Fruit fly (Drosophila melanogaster): Measurements from ENCODE around the gene brwl.

Gene brwl

DNA sequence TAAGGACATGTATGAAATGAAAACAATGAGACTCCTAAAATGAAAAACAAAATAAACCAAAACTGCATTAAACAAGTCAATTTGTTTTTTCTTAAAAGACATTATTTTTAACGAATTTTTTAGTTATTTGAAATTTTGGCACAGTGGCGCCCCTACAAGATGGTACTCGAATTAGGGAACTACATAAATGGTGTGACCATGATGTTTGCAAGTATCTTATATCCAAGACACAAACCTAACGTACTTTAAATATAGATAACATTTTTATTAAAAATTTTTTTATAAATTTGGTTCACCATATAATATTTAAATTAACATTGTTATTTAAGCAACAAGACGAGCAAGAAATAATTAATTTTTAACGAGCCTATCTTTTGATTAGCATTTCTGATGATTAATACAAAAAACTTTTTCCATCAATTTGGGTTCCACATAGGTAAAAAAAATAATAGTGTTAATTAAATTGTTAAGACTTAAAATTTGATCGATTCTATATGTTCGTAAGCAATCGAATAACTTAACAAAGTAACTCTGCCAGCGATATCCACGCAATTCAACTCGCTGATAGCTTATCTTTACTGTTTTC lies 28.6 kb upstream of the brwl start, which contains the start of gene CG17855 (continued):
- peak; percentile 42 for TF ChIP-seq CG17829 (tag; optimal IDR thresholded peaks at IDR 0.05)
- TF ChIP-seq Med (GFP tag), result peak; percentile 69
- TF ChIP-seq CG12659 (GFP tag; optimal IDR thresholded peaks at IDR 0.05), result peak; percentile 31
- peak; percentile 15 for TF ChIP-seq exex (tag; optimal IDR thresholded peaks at IDR 0.05)
- TF ChIP-seq CG9797 (GFP tag; optimal IDR thresholded peaks at IDR 0.05), result peak; percentile 30
- TF ChIP-seq CG30020 (tag; optimal IDR thresholded peaks at IDR 0.05), result no peak
- TF ChIP-seq sens (GFP tag), result peak; percentile 14
- 0 out of 2 replicates have a peak, but pooled peaks have one; percentile 14 for TF ChIP-seq GATAe (GFP tag; conservative IDR thresholded peaks at IDR 0.05)
- TF ChIP-seq knrl (GFP tag; IDR thresholded peaks at IDR 0.05; ENCODE audit: partially characterized antibody), result no peak
- TF ChIP-seq tup (GFP tag; optimal IDR thresholded peaks at IDR 0.05), result no peak
- TF ChIP-seq Rfx (GFP tag; IDR thresholded peaks at IDR 0.05), result peak; percentile 32; the same call in 1 of the 2 replicates
- TF ChIP-seq pzg (GFP tag; optimal IDR thresholded peaks at IDR 0.05), result peak; percentile 39
- TF ChIP-seq stwl (tag; optimal IDR thresholded peaks at IDR 0.05), result peak; percentile 90
- no peak for TF ChIP-seq cg (GFP tag; optimal IDR thresholded peaks at IDR 0.05)
- TF ChIP-seq gfzf (GFP tag; optimal IDR thresholded peaks at IDR 0.05), result peak; percentile 56
- peak; percentile 95 for TF ChIP-seq CTCF (GFP tag; optimal IDR thresholded peaks at IDR 0.05)
- TF ChIP-seq CG14667 (GFP tag; IDR thresholded peaks at IDR 0.05), result no peak
- peak; percentile 33; the same call in 1 of the 2 replicates for TF ChIP-seq CG13287 (GFP tag; IDR thresholded peaks at IDR 0.05; ENCODE audit: partially characterized antibody)
- TF ChIP-seq CG13775 (GFP tag; optimal IDR thresholded peaks at IDR 0.05), result no peak

DNA sequence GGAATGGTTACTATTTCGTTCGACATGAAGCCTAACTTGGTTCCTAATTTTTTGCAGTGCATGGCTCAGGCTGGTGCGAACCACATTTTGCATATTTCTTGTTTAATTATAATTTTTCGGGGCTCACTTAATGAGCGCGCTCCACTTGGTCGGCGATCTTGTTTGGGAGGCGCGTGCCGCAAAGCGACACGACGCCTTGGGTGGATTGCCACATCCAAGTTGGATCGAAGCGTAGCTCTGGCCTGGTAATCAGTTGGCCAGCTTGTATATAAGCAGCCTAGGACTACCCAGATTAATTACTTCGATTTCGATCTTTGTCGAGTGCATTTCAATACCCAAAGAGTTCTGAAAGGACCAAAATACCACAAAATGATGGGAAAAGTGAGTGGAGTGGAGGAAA lies 26.1 kb upstream of the brwl start, which contains the start of gene Cpr30B:
Gene Cpr30B (plus strand): TSS at position 301 of the 400 bp plus-strand sequence.
- no peak for TF ChIP-seq chn (GFP tag; optimal IDR thresholded peaks at IDR 0.05)
- no peak for TF ChIP-seq Dbx (GFP tag; IDR thresholded peaks at IDR 0.05)
- TF ChIP-seq bowl (GFP tag; IDR thresholded peaks at IDR 0.05), result no peak
- TF ChIP-seq CG6654 (GFP tag; optimal IDR thresholded peaks at IDR 0.05), result no peak
- TF ChIP-seq sisA (GFP tag; IDR thresholded peaks at IDR 0.05), result no peak
- TF ChIP-seq CG8359 (GFP tag; optimal IDR thresholded peaks at IDR 0.05; ENCODE audit: borderline replicate concordance), result no peak
- TF ChIP-seq unc-4 (GFP tag; IDR thresholded peaks at IDR 0.05; ENCODE audit: partially characterized antibody), result no peak
- TF ChIP-seq CG33557 (GFP tag; optimal IDR thresholded peaks at IDR 0.05), result no peak
- no peak for TF ChIP-seq Myb (GFP tag; optimal IDR thresholded peaks at IDR 0.05)
- TF ChIP-seq CG7556 (GFP tag; optimal IDR thresholded peaks at IDR 0.05), result no peak
- no peak for TF ChIP-seq CG2202 (tag; optimal IDR thresholded peaks at IDR 0.05)
- TF ChIP-seq CG14860 (GFP tag; IDR thresholded peaks at IDR 0.05; ENCODE audit: partially characterized antibody), result no peak
- TF ChIP-seq CG2875 (GFP tag; optimal IDR thresholded peaks at IDR 0.05), result no peak
- no peak for TF ChIP-seq CG4360 (GFP tag; IDR thresholded peaks at IDR 0.05)
- no peak for TF ChIP-seq CG31388 (GFP tag; optimal IDR thresholded peaks at IDR 0.05)

DNA sequence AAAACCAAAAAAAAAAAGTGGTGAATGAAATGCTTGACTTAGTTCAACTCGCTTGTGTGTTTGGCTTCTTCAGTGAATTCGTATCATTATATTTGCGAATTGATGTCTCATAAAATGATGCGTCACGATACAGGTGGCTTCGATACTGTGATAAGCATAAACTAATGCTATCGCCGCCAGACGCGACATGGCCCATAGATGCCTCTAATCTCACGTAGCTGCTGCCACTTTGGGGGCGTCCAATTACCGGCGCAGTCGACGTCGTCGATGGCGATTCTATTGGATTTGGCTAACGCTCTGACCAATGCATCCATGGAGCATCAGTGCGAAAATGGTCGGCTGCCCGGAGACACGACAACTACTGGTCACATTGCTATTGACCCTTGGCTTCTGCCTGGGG lies 24.8 kb upstream of the brwl start, which contains the start of gene CG13113:
Gene CG13113 (plus strand): TSS at position 301 of the 400 bp plus-strand sequence.
- no peak for TF ChIP-seq caup (GFP tag; optimal IDR thresholded peaks at IDR 0.05; ENCODE audit: severe bottlenecking)
- TF ChIP-seq CG12659 (GFP tag; optimal IDR thresholded peaks at IDR 0.05), result no peak
- TF ChIP-seq nmo (GFP tag; optimal IDR thresholded peaks at IDR 0.05), result no peak
- TF ChIP-seq pzg (GFP tag; optimal IDR thresholded peaks at IDR 0.05), result no peak
- TF ChIP-seq Xrp1 (GFP tag; IDR thresholded peaks at IDR 0.05), result no peak
- no peak for TF ChIP-seq CG18619 (GFP tag; optimal IDR thresholded peaks at IDR 0.05)
- no peak for TF ChIP-seq CG2712 (tag; optimal IDR thresholded peaks at IDR 0.05)
- no peak for TF ChIP-seq CG13296 (GFP tag; optimal IDR thresholded peaks at IDR 0.05)
- no peak for TF ChIP-seq Ets97D (GFP tag; optimal IDR thresholded peaks at IDR 0.05)
- no peak for TF ChIP-seq esg (GFP tag; conservative IDR thresholded peaks at IDR 0.05)
- no peak for TF ChIP-seq CG10274 (GFP tag; optimal IDR thresholded peaks at IDR 0.05)
- no peak for TF ChIP-seq knrl (GFP tag; IDR thresholded peaks at IDR 0.05; ENCODE audit: partially characterized antibody)
- no peak for TF ChIP-seq HLH54F (GFP tag; optimal IDR thresholded peaks at IDR 0.05)
- TF ChIP-seq Hmx (GFP tag; optimal IDR thresholded peaks at IDR 0.05), result no peak
- TF ChIP-seq Lhr (GFP tag; optimal IDR thresholded peaks at IDR 0.05), result no peak
- no peak for TF ChIP-seq lola (GFP tag; optimal IDR thresholded peaks at IDR 0.05)
